Fruit fly (Drosophila melanogaster): Measurements from ENCODE around the gene CG15011.
A peak's percentile ranks its signal among the peaks of the same experiment; 100 is the strongest.

- TF ChIP-seq salr (GFP tag; optimal IDR thresholded peaks at IDR 0.05) = no peak
- no peak for TF ChIP-seq achi (GFP tag; optimal IDR thresholded peaks at IDR 0.05)
- TF ChIP-seq vri (GFP tag; optimal IDR thresholded peaks at IDR 0.05) = peak; percentile 18
- no peak for TF ChIP-seq lz (GFP tag; optimal IDR thresholded peaks at IDR 0.05)
- TF ChIP-seq Blimp-1 (GFP tag; optimal IDR thresholded peaks at IDR 0.05) = no peak
- TF ChIP-seq Ets21C (GFP tag; optimal IDR thresholded peaks at IDR 0.05) = no peak
- TF ChIP-seq eg (GFP tag; IDR thresholded peaks at IDR 0.05) = no peak
- no peak for TF ChIP-seq ss (GFP tag; optimal IDR thresholded peaks at IDR 0.05)
Observed at dm6 chr3L:4232724-4233367, 26.1 kb downstream of the CG15011 start.
